Worm (Caenorhabditis elegans) whole organism, young adult: ENCODE data around the gene C37C3.2.

Experiments
- B0019.2 ChIP-seq: fragments of 200-800 bp; sonication (Bioruptor generic); conservative IDR thresholded peaks from 2 replicates; pipeline ENCODE4 v1.3.6; 2022; ENCODE audit warnings: missing genetic modification reagents, missing genetic modification characterization, missing compliant biosample characterization
- B0336.3 ChIP-seq: fragments of 200-800 bp; sonication (Bioruptor generic); IDR thresholded peaks from 2 replicates; pipeline ENCODE4 v1.3.6; 2022; ENCODE audit warnings: missing genetic modification characterization, missing compliant biosample characterization
- C06A6.2 ChIP-seq: fragments of 200-800 bp; sonication (Bioruptor generic); conservative IDR thresholded peaks from 2 replicates; pipeline ENCODE4 v1.3.6; 2022; ENCODE audit warnings: missing genetic modification characterization, missing compliant biosample characterization
- F22D6.2 ChIP-seq: sonication (generic microtip); optimal IDR thresholded peaks from 2 replicates; lab custom pipeline; 2016; ENCODE audit warnings: mild to moderate bottlenecking, missing genetic modification characterization, missing compliant biosample characterization
- T07F8.4 ChIP-seq: sonication (generic microtip); optimal IDR thresholded peaks from 2 replicates; lab custom pipeline; 2016; ENCODE audit warnings: mild to moderate bottlenecking, missing genetic modification characterization, moderate library complexity, missing compliant biosample characterization
- Y53F4B.3 ChIP-seq: fragments of 200-800 bp; sonication (Bioruptor generic); IDR thresholded peaks from 2 replicates; pipeline ENCODE4 v1.3.6; 2022; ENCODE audit warnings: missing genetic modification reagents, missing genetic modification characterization, missing compliant biosample characterization
- Y95B8A.8 ChIP-seq: fragments of 200-800 bp; sonication (Bioruptor generic); IDR thresholded peaks from 2 replicates; pipeline ENCODE4 v1.3.6; 2022; ENCODE audit warnings: missing genetic modification reagents, missing genetic modification characterization, missing compliant biosample characterization
- atf-7 ChIP-seq: sonication (generic microtip); optimal IDR thresholded peaks from 2 replicates; lab custom pipeline; 2017; ENCODE audit warnings: mild to moderate bottlenecking, missing genetic modification characterization, missing compliant biosample characterization
- athp-1 ChIP-seq: sonication (generic microtip); optimal IDR thresholded peaks from 2 replicates; lab custom pipeline; 2017; ENCODE audit warnings: mild to moderate bottlenecking, missing genetic modification characterization, missing compliant biosample characterization
- attf-3 ChIP-seq: fragments of 200-800 bp; sonication (Bioruptor generic); conservative IDR thresholded peaks from 2 replicates; pipeline ENCODE4 v1.3.6; 2022; ENCODE audit warnings: missing genetic modification reagents, missing genetic modification characterization, missing compliant biosample characterization
- attf-6 ChIP-seq: fragments of 200-800 bp; sonication (Bioruptor generic); IDR thresholded peaks from 2 replicates; pipeline ENCODE4 v1.3.6; 2022; ENCODE audit warnings: missing genetic modification reagents, missing genetic modification characterization, missing compliant biosample characterization
- bed-2 ChIP-seq: fragments of 200-800 bp; sonication (Bioruptor generic); IDR thresholded peaks from 2 replicates; pipeline ENCODE4 v1.3.6; 2022; ENCODE audit warnings: missing genetic modification reagents, missing genetic modification characterization, missing compliant biosample characterization
- ccch-3 ChIP-seq: fragments of 200-800 bp; sonication (Bioruptor generic); optimal IDR thresholded peaks from 2 replicates; lab custom pipeline; 2018; ENCODE audit warnings: mild to moderate bottlenecking, missing genetic modification characterization, missing compliant biosample characterization
- ceh-91 ChIP-seq: fragments of 200-800 bp; sonication (Bioruptor generic); IDR thresholded peaks from 2 replicates; pipeline ENCODE4 v1.3.6; 2022; ENCODE audit warnings: missing genetic modification reagents, missing genetic modification characterization, missing compliant biosample characterization
- chd-7 ChIP-seq: sonication (generic microtip); optimal IDR thresholded peaks from 2 replicates; lab custom pipeline; 2016; ENCODE audit warnings: mild to moderate bottlenecking, missing genetic modification characterization, moderate library complexity, missing compliant biosample characterization
- dpff-1 ChIP-seq: sonication (generic microtip); optimal IDR thresholded peaks from 2 replicates; lab custom pipeline; 2017; ENCODE audit warnings: mild to moderate bottlenecking, missing genetic modification characterization, missing compliant biosample characterization
- efl-1 ChIP-seq: fragments of 150-350 bp; optimal IDR thresholded peaks from 2 replicates; lab custom pipeline; 2014; ENCODE audit warnings: missing biosample characterization, missing genetic modification reagents, missing genetic modification characterization
- egl-18 ChIP-seq: fragments of 200-800 bp; sonication (Bioruptor generic); IDR thresholded peaks from 2 replicates; pipeline ENCODE4 v1.3.6; 2022; ENCODE audit warnings: missing genetic modification reagents, missing genetic modification characterization, missing compliant biosample characterization
- egl-44 ChIP-seq: fragments of 200-800 bp; sonication (Bioruptor generic); IDR thresholded peaks from 2 replicates; pipeline ENCODE4 v1.3.6; 2022; ENCODE audit warnings: missing genetic modification reagents, missing genetic modification characterization, missing compliant biosample characterization
- egrh-3 ChIP-seq: fragments of 200-800 bp; sonication (Bioruptor generic); IDR thresholded peaks from 2 replicates; pipeline ENCODE4 v1.3.6; 2022; ENCODE audit warnings: missing genetic modification reagents, missing genetic modification characterization, missing compliant biosample characterization
- fkh-3 ChIP-seq: sonication (generic microtip); optimal IDR thresholded peaks from 2 replicates; lab custom pipeline; 2016; ENCODE audit warnings: mild to moderate bottlenecking, missing genetic modification characterization, missing compliant biosample characterization
- hlh-12 ChIP-seq: sonication (generic microtip); optimal IDR thresholded peaks from 2 replicates; lab custom pipeline; 2016; ENCODE audit warnings: missing genetic modification characterization, missing compliant biosample characterization
- hlh-26 ChIP-seq: fragments of 200-800 bp; sonication (Bioruptor generic); conservative IDR thresholded peaks from 2 replicates; pipeline ENCODE4 v1.3.6; 2022; ENCODE audit warnings: missing genetic modification reagents, missing genetic modification characterization, missing compliant biosample characterization
- hmg-1.2 ChIP-seq: fragments of 200-800 bp; sonication (Bioruptor generic); IDR thresholded peaks from 2 replicates; pipeline ENCODE4 v1.3.6; 2022; ENCODE audit warnings: missing genetic modification reagents, missing genetic modification characterization, missing compliant biosample characterization
- hmg-20 ChIP-seq: fragments of 200-800 bp; sonication (Bioruptor generic); IDR thresholded peaks from 2 replicates; pipeline ENCODE4 v1.3.6; 2022; ENCODE audit warnings: missing genetic modification reagents, missing genetic modification characterization, missing compliant biosample characterization
- hrde-1 ChIP-seq: sonication (generic microtip); optimal IDR thresholded peaks from 2 replicates; lab custom pipeline; 2016; ENCODE audit warnings: missing genetic modification characterization, mild to moderate bottlenecking, missing compliant biosample characterization, moderate library complexity, missing genotype, missing genetic modification reagents, borderline replicate concordance
- hsf-1 ChIP-seq: fragments of 200-800 bp; sonication (Bioruptor generic); IDR thresholded peaks from 2 replicates; pipeline ENCODE4 v1.3.6; 2022; ENCODE audit warnings: missing genetic modification reagents, missing genetic modification characterization, missing compliant biosample characterization
- let-526 ChIP-seq: fragments of 200-800 bp; sonication (Bioruptor generic); IDR thresholded peaks from 2 replicates; pipeline ENCODE4 v1.3.6; 2022; ENCODE audit warnings: missing genetic modification reagents, missing genetic modification characterization, missing compliant biosample characterization
- let-607 ChIP-seq, 2 experiments: fragments of 200-800 bp in 1 of 2; sonication (Bioruptor generic) in 1 of 2; sonication (generic microtip) in 1 of 2; optimal IDR thresholded peaks; 2 replicates each; lab custom pipeline; 2016 to 2018; ENCODE audit warnings: mild to moderate bottlenecking in 2 of 2, missing compliant biosample characterization in 2 of 2, missing genetic modification characterization in 2 of 2, moderate library complexity in 2 of 2, missing genotype in 1 of 2
- lin-35 ChIP-seq, 3 experiments: fragments of 150-350 bp in 2 of 3; sonication (generic microtip) in 1 of 3; optimal IDR thresholded peaks; 2 replicates each; lab custom pipeline; 2014 to 2018; ENCODE audit warnings: missing biosample characterization in 3 of 3, missing genetic modification characterization in 3 of 3, missing genetic modification reagents in 3 of 3
- lir-1 ChIP-seq: fragments of 200-800 bp; sonication (Bioruptor generic); conservative IDR thresholded peaks from 2 replicates; pipeline ENCODE4 v1.3.6; 2022; ENCODE audit warnings: missing genetic modification reagents, missing genetic modification characterization, missing compliant biosample characterization
- lsl-1 ChIP-seq: fragments of 200-800 bp; sonication (Bioruptor generic); optimal IDR thresholded peaks from 2 replicates; lab custom pipeline; 2018; ENCODE audit warnings: mild to moderate bottlenecking, missing genetic modification characterization, moderate library complexity, missing compliant biosample characterization
- madf-6 ChIP-seq: fragments of 200-800 bp; sonication (Bioruptor generic); IDR thresholded peaks from 2 replicates; pipeline ENCODE4 v1.3.6; 2022; ENCODE audit warnings: missing genetic modification reagents, missing genetic modification characterization, missing compliant biosample characterization
- madf-8 ChIP-seq: fragments of 200-800 bp; sonication (Bioruptor generic); conservative IDR thresholded peaks from 2 replicates; pipeline ENCODE4 v1.3.6; 2022; ENCODE audit warnings: missing genetic modification reagents, missing genetic modification characterization, missing compliant biosample characterization
- mxl-1 ChIP-seq: sonication (generic microtip); optimal IDR thresholded peaks from 2 replicates; lab custom pipeline; 2016; ENCODE audit warnings: missing genetic modification characterization, missing compliant biosample characterization
- nhr-120 ChIP-seq: fragments of 200-800 bp; sonication (Bioruptor generic); IDR thresholded peaks from 2 replicates; pipeline ENCODE4 v1.3.6; 2022; ENCODE audit warnings: missing genetic modification characterization, missing compliant biosample characterization
- pha-4 ChIP-seq: fragments of 150-350 bp; sonication (generic microtip); optimal IDR thresholded peaks from 2 replicates; lab custom pipeline; 2014; ENCODE audit warnings: missing biosample characterization, missing genetic modification reagents, missing genetic modification characterization
- rec-8 ChIP-seq, 2 experiments: sonication (generic microtip); optimal IDR thresholded peaks; 2 replicates each; lab custom pipeline; 2016; ENCODE audit warnings: mild to moderate bottlenecking in 2 of 2, missing genetic modification characterization in 2 of 2, missing genetic modification reagents in 2 of 2, missing genotype in 2 of 2, missing biosample characterization in 1 of 2, missing compliant biosample characterization in 1 of 2, moderate library complexity in 1 of 2
- repo-1 ChIP-seq: sonication (generic microtip); optimal IDR thresholded peaks from 2 replicates; lab custom pipeline; 2017; ENCODE audit warnings: mild to moderate bottlenecking, missing genetic modification characterization, missing compliant biosample characterization
- rpc-1 ChIP-seq, 2 experiments: fragments of 150-350 bp in 1 of 2; sonication (generic microtip) in 1 of 2; optimal IDR thresholded peaks; 2 replicates each; lab custom pipeline; 2014 to 2018; ENCODE audit warnings: missing biosample characterization in 1 of 2, missing genetic modification characterization in 1 of 2, missing genetic modification reagents in 1 of 2, missing genotype in 1 of 2
- snpc-3.4 ChIP-seq: sonication (generic microtip); optimal IDR thresholded peaks from 2 replicates; lab custom pipeline; 2017; ENCODE audit warnings: missing genetic modification characterization, mild to moderate bottlenecking, missing compliant biosample characterization, antibody characterized with exemption, moderate library complexity, missing genotype, missing genetic modification reagents
- tbx-9 ChIP-seq: sonication (generic microtip); optimal IDR thresholded peaks from 2 replicates; lab custom pipeline; 2016; ENCODE audit warnings: borderline replicate concordance, missing genetic modification characterization, inconsistent platforms, missing compliant biosample characterization
- unc-62 ChIP-seq: fragments of 150-350 bp; optimal IDR thresholded peaks from 2 replicates; lab custom pipeline; 2014; ENCODE audit warnings: missing biosample characterization, missing genetic modification reagents, missing genetic modification characterization
- xnd-1 ChIP-seq: sonication (generic microtip); optimal IDR thresholded peaks from 2 replicates; lab custom pipeline; 2016; ENCODE audit warnings: missing genotype, missing genetic modification reagents, missing genetic modification characterization, missing compliant biosample characterization
- zim-3 ChIP-seq: sonication (generic microtip); optimal IDR thresholded peaks from 2 replicates; lab custom pipeline; 2017; ENCODE audit warnings: mild to moderate bottlenecking, missing genetic modification characterization, moderate library complexity, missing compliant biosample characterization
- ztf-18 ChIP-seq: sonication (generic microtip); optimal IDR thresholded peaks from 2 replicates; lab custom pipeline; 2016; ENCODE audit warnings: missing genotype, mild to moderate bottlenecking, missing genetic modification characterization, missing compliant biosample characterization
- ztf-26 ChIP-seq: sonication (generic microtip); optimal IDR thresholded peaks from 2 replicates; lab custom pipeline; 2017; ENCODE audit warnings: missing genetic modification characterization, missing compliant biosample characterization
- ztf-28 ChIP-seq: fragments of 200-800 bp; sonication (Bioruptor generic); IDR thresholded peaks from 2 replicates; pipeline ENCODE4 v1.3.6; 2022; ENCODE audit warnings: missing genetic modification reagents, missing genetic modification characterization, missing compliant biosample characterization
- ztf-6 ChIP-seq: fragments of 200-800 bp; sonication (Bioruptor generic); IDR thresholded peaks from 2 replicates; pipeline ENCODE4 v1.3.6; 2022; ENCODE audit warnings: missing genetic modification reagents, missing genetic modification characterization, missing compliant biosample characterization

C37C3.2 gene

DNA sequence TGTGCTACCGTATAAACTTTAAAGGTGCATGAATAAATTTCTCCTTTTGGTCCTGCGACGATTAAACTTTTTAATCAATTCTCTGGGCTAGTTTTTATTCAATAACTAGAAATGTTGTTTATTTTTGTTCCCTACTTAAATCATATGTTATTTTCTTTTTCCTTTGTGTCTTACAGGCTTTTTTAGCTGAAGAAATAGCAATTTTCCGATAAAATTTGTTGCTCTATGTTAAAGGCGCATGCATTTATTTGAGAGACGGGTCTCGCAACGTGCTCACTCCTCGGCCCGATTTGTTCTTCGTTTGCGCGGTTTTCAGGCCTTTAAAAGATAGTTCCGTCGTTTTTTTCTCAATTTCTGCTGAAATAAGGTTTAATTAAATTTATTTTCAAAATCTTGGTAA, 1.8 kb upstream of the C37C3.2 start:
- TF ChIP-seq hmg-1.2 (peak; percentile 43; the same call in 1 of the 2 replicates), lin-35 (GFP tag; optimal IDR thresholded peaks at IDR 0.05; lab: Kevin White, UChicago) (no peak), xnd-1 (tag; lab: Kevin White, UChicago) (peak; percentile 75), Y95B8A.8 (no peak), efl-1 (GFP tag; lab: Kevin White, UChicago) (peak; percentile 85), pha-4 (tag; lab: Kevin White, UChicago) (no peak), mxl-1 (no peak), madf-8 (GFP tag; lab: Robert Waterston, UW) (peak; percentile 42), F22D6.2 (no peak), egl-44 (GFP tag; lab: Robert Waterston, UW) (no peak), lsl-1 (peak; percentile 84), ceh-91 (GFP tag; lab: Robert Waterston, UW) (peak; percentile 38; the same call in 1 of the 2 replicates), unc-62 (no peak), egl-18 (no peak), attf-6 (no peak), athp-1 (no peak), ztf-26 (no peak), hmg-20 (no peak), ztf-6 (GFP tag; lab: Robert Waterston, UW) (no peak), lir-1 (GFP tag; lab: Robert Waterston, UW) (no peak), madf-6 (peak; percentile 76), hlh-26 (no peak), ztf-18 (no peak), Y53F4B.3 (GFP tag; lab: Robert Waterston, UW) (no peak), rpc-1 (optimal IDR thresholded peaks at IDR 0.05; lab: Kevin White, UChicago) (no peak), rpc-1 (tag; optimal IDR thresholded peaks at IDR 0.05; lab: Kevin White, UChicago) (no peak), bed-2 (GFP tag; lab: Robert Waterston, UW) (no peak), egrh-3 (GFP tag; lab: Robert Waterston, UW) (no peak), dpff-1 (tag; lab: Kevin White, UChicago) (no peak), let-607 (tag; optimal IDR thresholded peaks at IDR 0.05; lab: Kevin White, UChicago) (no peak), nhr-120 (no peak), rec-8 (tag; optimal IDR thresholded peaks at IDR 0.05; lab: Kevin White, UChicago) (no peak), ccch-3 (GFP tag; lab: Kevin White, UChicago) (no peak), atf-7 (tag; lab: Kevin White, UChicago) (no peak), hrde-1 (tag; lab: Kevin White, UChicago) (no peak), hsf-1 (GFP tag; lab: Robert Waterston, UW) (peak; percentile 64), attf-3 (GFP tag; lab: Robert Waterston, UW) (no peak), zim-3 (tag; lab: Kevin White, UChicago) (no peak), chd-7 (tag; lab: Kevin White, UChicago) (no peak), C06A6.2 (no peak), fkh-3 (tag; lab: Kevin White, UChicago) (no peak), T07F8.4 (tag; lab: Kevin White, UChicago) (no peak), tbx-9 (no peak), snpc-3.4 (tag; lab: Kevin White, UChicago) (no peak), let-526 (no peak), B0336.3 (no peak), repo-1 (tag; lab: Kevin White, UChicago) (no peak), B0019.2 (GFP tag; lab: Robert Waterston, UW) (no peak), hlh-12 (tag; lab: Kevin White, UChicago) (no peak), ztf-28 (GFP tag; lab: Robert Waterston, UW) (no peak)
